Worm (Caenorhabditis elegans) whole organism, late embryonic: ENCODE measurements around the gene F36H5.13.

Source experiments
- F13H6.1 ChIP-seq: sonication (generic microtip); optimal IDR thresholded peaks from 2 replicates; lab custom pipeline; 2016; ENCODE audit warnings: missing genetic modification characterization, missing compliant biosample characterization
- K09A11.1 ChIP-seq: sonication (generic microtip); optimal IDR thresholded peaks from 2 replicates; lab custom pipeline; 2017; ENCODE audit warnings: antibody characterized with exemption, mild to moderate bottlenecking, missing genetic modification characterization, missing compliant biosample characterization; ENCODE audit not compliant: insufficient read depth
- ama-1 ChIP-seq: fragments of 150-350 bp; optimal IDR thresholded peaks from 2 replicates; lab custom pipeline; 2014
- ceh-19 ChIP-seq: fragments of 200-800 bp; sonication (Bioruptor generic); optimal IDR thresholded peaks from 2 replicates; lab custom pipeline; 2018; ENCODE audit warnings: mild to moderate bottlenecking, missing genetic modification characterization, missing compliant biosample characterization
- ceh-30 ChIP-seq: fragments of 150-350 bp; optimal IDR thresholded peaks from 2 replicates; lab custom pipeline; 2014; ENCODE audit warnings: missing biosample characterization, missing genetic modification characterization
- ceh-45 ChIP-seq: fragments of 200-800 bp; sonication (Bioruptor generic); IDR thresholded peaks from 2 replicates; pipeline ENCODE4 v1.3.6; 2022; ENCODE audit warnings: missing genetic modification reagents, missing genetic modification characterization, missing compliant biosample characterization
- ceh-48 ChIP-seq: sonication (generic microtip); optimal IDR thresholded peaks from 2 replicates; lab custom pipeline; 2016; ENCODE audit warnings: missing genetic modification characterization, inconsistent platforms, missing compliant biosample characterization
- elt-2 ChIP-seq: sonication (generic microtip); optimal IDR thresholded peaks from 2 replicates; lab custom pipeline; 2016; ENCODE audit warnings: missing genetic modification reagents, missing genetic modification characterization, missing compliant biosample characterization
- gmeb-2 ChIP-seq: sonication (generic microtip); optimal IDR thresholded peaks from 2 replicates; lab custom pipeline; 2016; ENCODE audit warnings: missing genetic modification characterization, inconsistent platforms, missing compliant biosample characterization
- hlh-8 ChIP-seq: sonication (generic microtip); optimal IDR thresholded peaks from 2 replicates; lab custom pipeline; 2016; ENCODE audit warnings: missing genotype, missing genetic modification characterization, missing compliant biosample characterization
- lin-11 ChIP-seq: fragments of 200-800 bp; sonication (Bioruptor generic); optimal IDR thresholded peaks from 2 replicates; lab custom pipeline; 2018; ENCODE audit warnings: mild to moderate bottlenecking, missing genetic modification characterization, missing compliant biosample characterization
- nhr-11 ChIP-seq: fragments of 150-350 bp; optimal IDR thresholded peaks from 2 replicates; lab custom pipeline; 2014; ENCODE audit warnings: missing biosample characterization, missing genetic modification characterization
- npax-4 ChIP-seq: sonication (generic microtip); optimal IDR thresholded peaks from 2 replicates; lab custom pipeline; 2016; ENCODE audit warnings: missing genetic modification characterization, missing compliant biosample characterization
- pha-2 ChIP-seq: sonication (generic microtip); optimal IDR thresholded peaks from 2 replicates; lab custom pipeline; 2017; ENCODE audit warnings: mild to moderate bottlenecking, missing genetic modification characterization, missing compliant biosample characterization
- sdc-2 ChIP-seq: sonication (generic microtip); optimal IDR thresholded peaks from 2 replicates; lab custom pipeline; 2016; ENCODE audit warnings: missing genotype, missing genetic modification characterization, missing compliant biosample characterization
- syd-9 ChIP-seq: sonication (generic microtip); optimal IDR thresholded peaks from 2 replicates; lab custom pipeline; 2016; ENCODE audit warnings: mild to moderate bottlenecking, missing genetic modification characterization, moderate library complexity, missing compliant biosample characterization
- tbx-7 ChIP-seq: sonication (generic microtip); optimal IDR thresholded peaks from 2 replicates; lab custom pipeline; 2016; ENCODE audit warnings: missing genotype, missing genetic modification characterization, missing compliant biosample characterization
- ztf-16 ChIP-seq: sonication (generic microtip); optimal IDR thresholded peaks from 2 replicates; lab custom pipeline; 2017; ENCODE audit warnings: missing genetic modification characterization, missing compliant biosample characterization

F36H5.13 gene

DNA sequence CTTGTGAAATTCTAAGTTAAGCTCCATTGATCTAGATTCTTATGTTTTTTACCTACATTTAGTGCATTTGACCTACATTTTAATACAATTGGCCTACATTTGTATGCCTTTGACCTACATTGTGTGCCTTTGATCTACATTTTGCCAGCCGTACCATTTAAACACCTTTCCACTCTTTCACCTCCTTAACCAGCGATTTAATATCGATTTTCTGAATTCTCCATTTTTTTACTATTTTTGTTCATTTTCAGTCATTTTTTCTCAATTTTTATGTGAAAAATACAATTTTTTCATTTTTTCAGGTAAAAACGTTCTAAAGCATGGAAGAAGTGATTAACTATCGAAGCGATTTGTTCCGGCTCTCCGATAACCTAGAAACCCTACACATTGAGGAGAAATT, 37.4 kb downstream of the F36H5.13 start, which contains the start of gene btb-7 (continued):
- TF ChIP-seq K09A11.1 (tag; lab: Kevin White, UChicago) (no peak), ceh-48 (tag; lab: Kevin White, UChicago) (no peak), sdc-2 (no peak)

DNA sequence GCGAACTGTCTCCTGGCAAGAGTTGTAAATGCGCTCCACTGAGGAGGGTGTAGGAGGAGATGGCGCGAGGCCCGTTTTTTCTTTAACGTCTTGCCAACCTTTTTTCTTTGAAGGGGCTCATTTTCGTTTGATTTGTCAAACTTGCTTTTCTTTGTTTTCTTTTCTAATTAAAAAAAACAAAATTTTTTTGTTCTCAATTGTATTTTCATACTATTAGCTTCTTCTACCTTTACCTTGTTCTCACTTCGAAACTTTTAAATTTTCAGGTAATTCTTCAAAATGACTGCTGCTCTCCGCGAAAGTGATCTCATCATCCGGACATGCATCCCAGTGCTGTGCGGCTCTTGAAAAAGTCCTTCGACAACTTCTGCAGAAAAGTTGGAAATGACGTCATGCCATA, 40.4 kb downstream of the F36H5.13 start, which contains the start of gene fbxa-184:
fbxa-184 (plus strand) TSS at position 301 of the 400 bp plus-strand sequence.
- TF ChIP-seq hlh-8 (tag; lab: Kevin White, UChicago) (no peak), ama-1 (lab: Kevin White, UChicago) (no peak), lin-11 (no peak), tbx-7 (tag; lab: Kevin White, UChicago) (no peak), ceh-30 (tag; lab: Kevin White, UChicago) (no peak), nhr-11 (tag; lab: Kevin White, UChicago) (no peak), ceh-19 (GFP tag; lab: Kevin White, UChicago) (no peak), ceh-45 (GFP tag; lab: Robert Waterston, UW) (no peak), elt-2 (no peak), pha-2 (tag; lab: Kevin White, UChicago) (no peak), gmeb-2 (no peak)

DNA sequence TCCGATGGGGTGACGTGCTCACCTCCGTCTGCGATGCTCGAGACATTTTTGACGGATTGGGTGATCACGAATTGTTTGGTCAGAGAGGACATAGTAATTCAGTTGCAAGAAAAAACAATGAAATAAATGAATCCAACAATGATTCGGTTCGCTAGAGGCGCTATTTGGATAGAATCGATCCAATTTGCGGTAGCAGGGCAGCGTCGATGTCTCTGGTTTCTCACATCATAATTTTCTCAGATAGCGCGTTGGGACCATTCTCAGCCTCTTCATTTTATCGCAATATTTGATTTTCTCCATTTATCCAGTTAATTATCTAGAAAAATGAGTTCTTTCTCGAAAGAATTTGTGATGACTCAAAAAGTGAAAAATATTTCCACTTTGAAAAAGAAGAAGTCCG, 43.9 kb downstream of the F36H5.13 start, which contains the start of gene sdz-18:
sdz-18 (minus strand) TSS at position 101 of the 400 bp plus-strand sequence.
- TF ChIP-seq syd-9 (tag; lab: Kevin White, UChicago): no peak

ce11 chrII:1703363-1703762, 47.0 kb downstream of the F36H5.13 start, which contains the start of gene fbxb-47:
Gene fbxb-47 (minus strand): TSS chrII:1703463.
- TF ChIP-seq ceh-45 (GFP tag; lab: Robert Waterston, UW) (no peak), npax-4 (tag; lab: Kevin White, UChicago) (no peak), F13H6.1 (tag; lab: Kevin White, UChicago) (no peak), ztf-16 (tag; lab: Kevin White, UChicago) (no peak)
